Worm (Caenorhabditis elegans) whole organism, young adult: ENCODE data around the gene gcy-7.

ENCODE experiments used
- B0019.2 ChIP-seq: fragments of 200-800 bp; sonication (Bioruptor generic); conservative IDR thresholded peaks from 2 replicates; pipeline ENCODE4 v1.3.6; 2022; ENCODE audit warnings: missing genetic modification reagents, missing genetic modification characterization, missing compliant biosample characterization
- T26A5.8 ChIP-seq: sonication (generic microtip); optimal IDR thresholded peaks from 2 replicates; lab custom pipeline; 2016; ENCODE audit warnings: missing genetic modification characterization, missing compliant biosample characterization
- bed-1 ChIP-seq: fragments of 200-800 bp; sonication (Bioruptor generic); IDR thresholded peaks from 2 replicates; pipeline ENCODE4 v1.3.6; 2022; ENCODE audit warnings: missing genetic modification reagents, missing genetic modification characterization, missing compliant biosample characterization
- ccch-3 ChIP-seq: fragments of 200-800 bp; sonication (Bioruptor generic); optimal IDR thresholded peaks from 2 replicates; lab custom pipeline; 2018; ENCODE audit warnings: mild to moderate bottlenecking, missing genetic modification characterization, missing compliant biosample characterization
- dpl-1 ChIP-seq: fragments of 150-350 bp; optimal IDR thresholded peaks from 2 replicates; lab custom pipeline; 2014; ENCODE audit warnings: missing biosample characterization, missing genetic modification reagents, missing genetic modification characterization
- mes-4 ChIP-seq: sonication (generic microtip); optimal IDR thresholded peaks from 2 replicates; lab custom pipeline; 2016; ENCODE audit warnings: missing genotype, missing genetic modification characterization, missing compliant biosample characterization
- nfya-2 ChIP-seq: fragments of 200-800 bp; sonication (Bioruptor generic); IDR thresholded peaks from 2 replicates; pipeline ENCODE4 v1.3.6; 2022; ENCODE audit warnings: missing genetic modification reagents, missing genetic modification characterization, missing compliant biosample characterization
- nhr-120 ChIP-seq: fragments of 200-800 bp; sonication (Bioruptor generic); IDR thresholded peaks from 2 replicates; pipeline ENCODE4 v1.3.6; 2022; ENCODE audit warnings: missing genetic modification characterization, missing compliant biosample characterization
- nhr-179 ChIP-seq: sonication (generic microtip); optimal IDR thresholded peaks from 2 replicates; lab custom pipeline; 2016; ENCODE audit warnings: mild to moderate bottlenecking, missing genetic modification characterization, missing compliant biosample characterization
- nhr-80 ChIP-seq: sonication (generic microtip); optimal IDR thresholded peaks from 2 replicates; lab custom pipeline; 2016; ENCODE audit warnings: missing genetic modification characterization, missing compliant biosample characterization
- pha-4 ChIP-seq: fragments of 150-350 bp; sonication (generic microtip); optimal IDR thresholded peaks from 2 replicates; lab custom pipeline; 2014; ENCODE audit warnings: missing biosample characterization, missing genetic modification reagents, missing genetic modification characterization
- sdz-38 ChIP-seq: sonication (generic microtip); optimal IDR thresholded peaks from 2 replicates; lab custom pipeline; 2016; ENCODE audit warnings: missing genotype, missing genetic modification characterization, missing compliant biosample characterization
- snpc-4 ChIP-seq, 5 experiments: fragments of 150-350 bp in 1 of 5; sonication (generic microtip) in 4 of 5; optimal IDR thresholded peaks; 2 replicates each; lab custom pipeline; 2014 to 2018; ENCODE audit warnings: missing genetic modification characterization in 5 of 5, missing biosample characterization in 3 of 5, antibody characterized with exemption in 2 of 5, mild to moderate bottlenecking in 2 of 5, missing compliant biosample characterization in 2 of 5, missing genotype in 2 of 5, moderate library complexity in 2 of 5, missing genetic modification reagents in 1 of 5
- unc-62 ChIP-seq: fragments of 150-350 bp; optimal IDR thresholded peaks from 2 replicates; lab custom pipeline; 2014; ENCODE audit warnings: missing biosample characterization, missing genetic modification reagents, missing genetic modification characterization

DNA sequence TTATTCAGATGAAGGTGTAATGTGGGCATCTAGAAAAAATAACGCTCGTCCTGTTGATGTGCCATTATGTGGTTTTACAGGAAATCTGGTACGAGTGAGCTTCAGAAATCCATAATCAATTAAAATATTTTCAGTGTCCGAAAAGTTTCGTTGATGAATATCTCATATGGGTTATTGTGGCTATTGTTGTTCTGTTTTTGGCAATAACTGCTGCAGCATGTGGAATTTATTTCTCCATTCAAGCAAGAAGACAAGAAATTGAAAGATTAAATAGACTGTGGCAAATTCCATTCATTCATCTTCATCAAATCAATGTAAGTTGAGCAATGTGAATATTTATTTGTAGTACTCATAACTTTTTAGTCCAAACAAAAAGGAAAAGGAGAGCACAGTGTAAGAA is 2.2 kb downstream of the gcy-7 start:
- TF ChIP-seq snpc-4 (GFP tag; optimal IDR thresholded peaks at IDR 0.05; lab: Kevin White, UChicago): no peak
- no peak for TF ChIP-seq snpc-4 (tag; optimal IDR thresholded peaks at IDR 0.05; lab: Kevin White, UChicago)
- no peak for TF ChIP-seq unc-62 (GFP tag; lab: Kevin White, UChicago)
- TF ChIP-seq mes-4 (tag; lab: Kevin White, UChicago): no peak
- no peak for TF ChIP-seq nfya-2 (GFP tag; lab: Robert Waterston, UW)
- no peak for TF ChIP-seq ccch-3
- no peak for TF ChIP-seq dpl-1
- TF ChIP-seq B0019.2 (GFP tag; lab: Robert Waterston, UW): no peak
- no peak for TF ChIP-seq bed-1 (GFP tag; lab: Robert Waterston, UW)
- no peak for TF ChIP-seq nhr-80 (tag; lab: Kevin White, UChicago)
- no peak for TF ChIP-seq nhr-179 (tag; lab: Kevin White, UChicago)
- no peak for TF ChIP-seq T26A5.8
- no peak for TF ChIP-seq pha-4 (tag; lab: Kevin White, UChicago)
- no peak for TF ChIP-seq nhr-120
- no peak for TF ChIP-seq sdz-38
